Worm (Caenorhabditis elegans) whole organism, L2 larva: Measurements from ENCODE around the gene F49E11.7.

Experiments used
- C34F6.9 ChIP-seq: fragments of 150-350 bp; optimal IDR thresholded peaks from 2 replicates; lab custom pipeline; 2014; ENCODE audit warnings: missing biosample characterization, missing genetic modification characterization
- F13H6.1 ChIP-seq: sonication (generic microtip); optimal IDR thresholded peaks from 2 replicates; lab custom pipeline; 2016; ENCODE audit warnings: missing genetic modification characterization, missing compliant biosample characterization
- R02D3.7 ChIP-seq: fragments of 150-350 bp; optimal IDR thresholded peaks from 2 replicates; lab custom pipeline; 2014; ENCODE audit warnings: missing biosample characterization, missing genetic modification characterization
- Y55F3AM.14 ChIP-seq: fragments of 200-800 bp; sonication (Bioruptor generic); optimal IDR thresholded peaks from 2 replicates; lab custom pipeline; 2018; ENCODE audit warnings: mild to moderate bottlenecking, missing genetic modification characterization, missing compliant biosample characterization
- alr-1 ChIP-seq: fragments of 150-350 bp; optimal IDR thresholded peaks from 2 replicates; lab custom pipeline; 2014; ENCODE audit warnings: missing biosample characterization, missing genetic modification characterization
- aly-2 ChIP-seq: fragments of 150-350 bp; optimal IDR thresholded peaks from 2 replicates; lab custom pipeline; 2014; ENCODE audit warnings: missing biosample characterization, missing genetic modification characterization
- ama-1 ChIP-seq: fragments of 150-350 bp; optimal IDR thresholded peaks from 2 replicates; lab custom pipeline; 2018; ENCODE audit warnings: inconsistent platforms
- blmp-1 ChIP-seq: sonication (generic microtip); optimal IDR thresholded peaks from 2 replicates; lab custom pipeline; 2017; ENCODE audit warnings: missing genetic modification characterization, mild to moderate bottlenecking, missing compliant biosample characterization, antibody characterized with exemption, moderate library complexity; ENCODE audit not compliant: insufficient read depth
- ceh-16 ChIP-seq: fragments of 150-350 bp; optimal IDR thresholded peaks from 2 replicates; lab custom pipeline; 2014; ENCODE audit warnings: missing biosample characterization, missing genetic modification characterization
- ceh-82 ChIP-seq: fragments of 150-350 bp; optimal IDR thresholded peaks from 2 replicates; lab custom pipeline; 2014; ENCODE audit warnings: missing biosample characterization, missing genetic modification characterization
- crh-2 ChIP-seq: sonication (generic microtip); optimal IDR thresholded peaks from 2 replicates; lab custom pipeline; 2017; ENCODE audit warnings: missing biosample characterization, missing genetic modification characterization
- dmd-4 ChIP-seq: sonication (generic microtip); optimal IDR thresholded peaks from 2 replicates; lab custom pipeline; 2017; ENCODE audit warnings: missing biosample characterization, missing genetic modification characterization
- elt-1 ChIP-seq: fragments of 150-350 bp; optimal IDR thresholded peaks from 2 replicates; lab custom pipeline; 2014; ENCODE audit warnings: missing biosample characterization, missing genetic modification characterization
- elt-3 ChIP-seq: sonication (generic microtip); optimal IDR thresholded peaks from 2 replicates; lab custom pipeline; 2017; ENCODE audit warnings: missing biosample characterization, missing genetic modification characterization
- fos-1 ChIP-seq: fragments of 150-350 bp; optimal IDR thresholded peaks from 2 replicates; lab custom pipeline; 2014; ENCODE audit warnings: missing biosample characterization, missing genetic modification characterization
- gmeb-1 ChIP-seq: fragments of 150-350 bp; optimal IDR thresholded peaks from 2 replicates; lab custom pipeline; 2014; ENCODE audit warnings: missing biosample characterization, missing genetic modification characterization
- lin-11 ChIP-seq: fragments of 150-350 bp; sonication (generic microtip); optimal IDR thresholded peaks from 2 replicates; lab custom pipeline; 2014; ENCODE audit warnings: missing biosample characterization, missing genetic modification characterization, inconsistent platforms, mixed read lengths
- lin-13 ChIP-seq: fragments of 150-350 bp; optimal IDR thresholded peaks from 2 replicates; lab custom pipeline; 2014; ENCODE audit warnings: missing biosample characterization, missing genetic modification reagents, missing genetic modification characterization
- lin-39 ChIP-seq: fragments of 150-350 bp; optimal IDR thresholded peaks from 2 replicates; lab custom pipeline; 2014; ENCODE audit warnings: missing biosample characterization, missing genetic modification reagents, missing genetic modification characterization
- lsy-2 ChIP-seq, 2 experiments: fragments of 150-350 bp in 1 of 2; sonication (generic microtip) in 1 of 2; optimal IDR thresholded peaks; 2 replicates each; lab custom pipeline; 2014 to 2017; ENCODE audit warnings: missing biosample characterization in 2 of 2, missing genetic modification characterization in 2 of 2
- mbf-1 ChIP-seq: sonication (generic microtip); optimal IDR thresholded peaks from 2 replicates; lab custom pipeline; 2017; ENCODE audit warnings: missing biosample characterization, missing genetic modification characterization
- mdl-1 ChIP-seq, 2 experiments: fragments of 150-350 bp in 1 of 2; sonication (generic microtip) in 1 of 2; optimal IDR thresholded peaks; 2 replicates each; lab custom pipeline; 2017; ENCODE audit warnings: missing biosample characterization in 2 of 2, missing genetic modification characterization in 2 of 2
- nhr-10 ChIP-seq: sonication (generic microtip); optimal IDR thresholded peaks from 2 replicates; lab custom pipeline; 2017; ENCODE audit warnings: missing biosample characterization, missing genetic modification characterization
- nhr-11 ChIP-seq: fragments of 150-350 bp; optimal IDR thresholded peaks from 2 replicates; lab custom pipeline; 2014; ENCODE audit warnings: missing biosample characterization, missing genetic modification characterization
- nhr-12 ChIP-seq: fragments of 150-350 bp; optimal IDR thresholded peaks from 2 replicates; lab custom pipeline; 2014; ENCODE audit warnings: missing biosample characterization, missing genetic modification characterization
- nhr-129 ChIP-seq: fragments of 150-350 bp; optimal IDR thresholded peaks from 2 replicates; lab custom pipeline; 2014; ENCODE audit warnings: missing biosample characterization, missing genetic modification characterization
- nhr-21 ChIP-seq: fragments of 150-350 bp; optimal IDR thresholded peaks from 2 replicates; lab custom pipeline; 2014; ENCODE audit warnings: missing biosample characterization, missing genetic modification characterization
- nhr-23 ChIP-seq: fragments of 150-350 bp; optimal IDR thresholded peaks from 2 replicates; lab custom pipeline; 2014; ENCODE audit warnings: missing biosample characterization, missing genetic modification reagents, missing genetic modification characterization
- nhr-25 ChIP-seq: fragments of 150-350 bp; sonication (generic microtip); optimal IDR thresholded peaks from 3 replicates; lab custom pipeline; 2014; ENCODE audit warnings: missing biosample characterization, missing genetic modification characterization
- nhr-77 ChIP-seq: fragments of 150-350 bp; optimal IDR thresholded peaks from 2 replicates; lab custom pipeline; 2014; ENCODE audit warnings: missing biosample characterization, missing genetic modification characterization
- peb-1 ChIP-seq: fragments of 150-350 bp; optimal IDR thresholded peaks from 2 replicates; lab custom pipeline; 2014; ENCODE audit warnings: missing biosample characterization, missing genetic modification characterization
- sem-4 ChIP-seq: fragments of 150-350 bp; optimal IDR thresholded peaks from 2 replicates; lab custom pipeline; 2014; ENCODE audit warnings: missing biosample characterization, missing genetic modification reagents, missing genetic modification characterization
- skn-1 ChIP-seq: sonication (generic microtip); optimal IDR thresholded peaks from 2 replicates; lab custom pipeline; 2017; ENCODE audit warnings: missing biosample characterization, missing genetic modification characterization
- sma-9 ChIP-seq, 2 experiments: fragments of 150-350 bp in 1 of 2; sonication (generic microtip) in 1 of 2; optimal IDR thresholded peaks; 2 replicates each; lab custom pipeline; 2014 to 2016; ENCODE audit warnings: missing genetic modification characterization in 2 of 2, mild to moderate bottlenecking in 1 of 2, missing biosample characterization in 1 of 2, missing compliant biosample characterization in 1 of 2, missing genetic modification reagents in 1 of 2, moderate library complexity in 1 of 2
- snpc-4 ChIP-seq: fragments of 150-350 bp; optimal IDR thresholded peaks from 2 replicates; lab custom pipeline; 2014; ENCODE audit warnings: missing biosample characterization, missing genetic modification characterization
- unc-39 ChIP-seq: fragments of 150-350 bp; optimal IDR thresholded peaks from 2 replicates; lab custom pipeline; 2014; ENCODE audit warnings: missing biosample characterization, missing genetic modification characterization
- unc-55 ChIP-seq: fragments of 150-350 bp; sonication (generic microtip); optimal IDR thresholded peaks from 3 replicates; lab custom pipeline; 2014; ENCODE audit warnings: missing biosample characterization, missing genetic modification reagents, missing genetic modification characterization
- zag-1 ChIP-seq: fragments of 150-350 bp; optimal IDR thresholded peaks from 2 replicates; lab custom pipeline; 2014; ENCODE audit warnings: missing biosample characterization, missing genetic modification characterization
- ztf-1 ChIP-seq: fragments of 200-800 bp; sonication (Bioruptor generic); conservative IDR thresholded peaks from 2 replicates; pipeline ENCODE4 v1.3.6; 2022; ENCODE audit warnings: missing genetic modification characterization, missing compliant biosample characterization
- ztf-11 ChIP-seq: sonication (generic microtip); optimal IDR thresholded peaks from 2 replicates; lab custom pipeline; 2017; ENCODE audit warnings: missing biosample characterization, missing genetic modification characterization
- ztf-4 ChIP-seq: fragments of 150-350 bp; optimal IDR thresholded peaks from 2 replicates; lab custom pipeline; 2014; ENCODE audit warnings: missing biosample characterization, missing genetic modification characterization

F49E11.7 gene

ce11 chrIV:13052568-13052967, at the start of gene F49E11.7:
TSS of gene F49E11.7 (plus strand) at chrIV:13052868.
- TF ChIP-seq R02D3.7 (tag; lab: Kevin White, UChicago) (no peak), mdl-1 (tag; optimal IDR thresholded peaks at IDR 0.05; lab: Kevin White, UChicago) (no peak), ztf-1 (GFP tag; lab: Robert Waterston, UW) (no peak), peb-1 (tag; lab: Kevin White, UChicago) (no peak), Y55F3AM.14 (no peak), unc-39 (tag; lab: Kevin White, UChicago) (no peak), unc-55 (no peak), aly-2 (tag; lab: Kevin White, UChicago) (no peak), skn-1 (tag; lab: Kevin White, UChicago) (no peak), mbf-1 (no peak)

ce11 chrIV:13008405-13009208, 44.1 kb upstream of the F49E11.7 start, which contains the start of gene mbk-2:
TSS of gene mbk-2 (plus strand) at chrIV:13009158.
- TF ChIP-seq fos-1 (tag; lab: Kevin White, UChicago) (peak; percentile 6), R02D3.7 (tag; lab: Kevin White, UChicago) (no peak), ceh-82 (tag; lab: Kevin White, UChicago) (no peak), lin-39 (tag; lab: Kevin White, UChicago) (no peak), mdl-1 (tag; optimal IDR thresholded peaks at IDR 0.05; lab: Kevin White, UChicago) (no peak), zag-1 (tag; lab: Kevin White, UChicago) (no peak), dmd-4 (tag; lab: Kevin White, UChicago) (no peak), aly-2 (tag; lab: Kevin White, UChicago) (no peak), Y55F3AM.14 (no peak), alr-1 (tag; lab: Kevin White, UChicago) (no peak), snpc-4 (tag; lab: Kevin White, UChicago) (no peak), sma-9 (GFP tag; optimal IDR thresholded peaks at IDR 0.05; lab: Kevin White, UChicago) (peak; percentile 57), sma-9 (tag; optimal IDR thresholded peaks at IDR 0.05; lab: Kevin White, UChicago) (no peak), ztf-1 (GFP tag; lab: Robert Waterston, UW) (no peak), crh-2 (tag; lab: Kevin White, UChicago) (peak; percentile 3), nhr-10 (no peak), nhr-129 (tag; lab: Kevin White, UChicago) (no peak)

ce11 chrIV:13009507-13009906, 43.2 kb upstream of the F49E11.7 start:
- TF ChIP-seq nhr-12 (tag; lab: Kevin White, UChicago) (no peak), Y55F3AM.14 (no peak)

- peak; percentile 12 for TF ChIP-seq crh-2 (tag; lab: Kevin White, UChicago)
- TF ChIP-seq sma-9 (GFP tag; optimal IDR thresholded peaks at IDR 0.05; lab: Kevin White, UChicago): peak; percentile 42
- no peak for TF ChIP-seq sma-9 (tag; optimal IDR thresholded peaks at IDR 0.05; lab: Kevin White, UChicago)
- TF ChIP-seq ztf-4 (tag; lab: Kevin White, UChicago): no peak
- TF ChIP-seq elt-1 (tag; lab: Kevin White, UChicago): no peak
- TF ChIP-seq skn-1 (tag; lab: Kevin White, UChicago): no peak
- TF ChIP-seq fos-1 (tag; lab: Kevin White, UChicago): peak; percentile 0
- no peak for TF ChIP-seq lin-11
- no peak for TF ChIP-seq gmeb-1 (tag; lab: Kevin White, UChicago)
- TF ChIP-seq ztf-1 (GFP tag; lab: Robert Waterston, UW): no peak
- no peak for TF ChIP-seq nhr-23 (tag; lab: Kevin White, UChicago)
- TF ChIP-seq ceh-16: peak; percentile 74
- no peak for TF ChIP-seq ztf-11 (tag; lab: Kevin White, UChicago)
- peak; percentile 95 for TF ChIP-seq blmp-1
- no peak for TF ChIP-seq nhr-21 (tag; lab: Kevin White, UChicago)
- TF ChIP-seq C34F6.9 (tag; lab: Kevin White, UChicago): no peak
- TF ChIP-seq lsy-2 (tag; optimal IDR thresholded peaks at IDR 0.05; lab: Kevin White, UChicago): no peak
- no peak for TF ChIP-seq nhr-11 (tag; lab: Kevin White, UChicago)
- TF ChIP-seq mbf-1: no peak
- peak; percentile 76 for TF ChIP-seq nhr-129 (tag; lab: Kevin White, UChicago)
- TF ChIP-seq peb-1 (tag; lab: Kevin White, UChicago): no peak
- no peak for TF ChIP-seq lin-39 (tag; lab: Kevin White, UChicago)
- TF ChIP-seq F13H6.1 (tag; lab: Kevin White, UChicago): no peak
- peak; percentile 67 for TF ChIP-seq nhr-25 (tag; lab: Kevin White, UChicago)
- no peak for TF ChIP-seq nhr-77
- peak; percentile 74 for TF ChIP-seq sem-4 (tag; lab: Kevin White, UChicago)
- TF ChIP-seq unc-39 (tag; lab: Kevin White, UChicago): no peak
- no peak for TF ChIP-seq lin-13 (GFP tag; lab: Kevin White, UChicago)
- TF ChIP-seq ama-1 (lab: Kevin White, UChicago): no peak
- TF ChIP-seq Y55F3AM.14: no peak
- TF ChIP-seq elt-3 (tag; lab: Kevin White, UChicago): no peak
- TF ChIP-seq unc-55: no peak
These were observed 39.4 kb upstream of the F49E11.7 start for ce11 chrIV:13013231-13013630.
